Worm (Caenorhabditis elegans) whole organism, young adult: ENCODE results near the gene F25A2.1.

ENCODE experiments used
- F39B2.1 ChIP-seq: fragments of 200-800 bp; sonication (Bioruptor generic); IDR thresholded peaks from 2 replicates; pipeline ENCODE4 v1.3.6; 2022; ENCODE audit warnings: missing genetic modification reagents, missing genetic modification characterization, missing compliant biosample characterization
- Y56A3A.18 ChIP-seq: fragments of 200-800 bp; sonication (Bioruptor generic); IDR thresholded peaks from 2 replicates; pipeline ENCODE4 v1.3.6; 2022; ENCODE audit warnings: missing genetic modification reagents, missing genetic modification characterization, missing compliant biosample characterization
- ama-1 ChIP-seq, 3 experiments: fragments of 150-350 bp in 1 of 3; sonication (generic microtip) in 2 of 3; optimal IDR thresholded peaks; 2 replicates each; lab custom pipeline; 2014 to 2018; ENCODE audit warnings: missing biosample characterization in 2 of 3, missing genetic modification characterization in 2 of 3, missing genetic modification reagents in 2 of 3
- dpl-1 ChIP-seq: fragments of 150-350 bp; optimal IDR thresholded peaks from 2 replicates; lab custom pipeline; 2014; ENCODE audit warnings: missing biosample characterization, missing genetic modification reagents, missing genetic modification characterization
- egl-44 ChIP-seq: fragments of 200-800 bp; sonication (Bioruptor generic); IDR thresholded peaks from 2 replicates; pipeline ENCODE4 v1.3.6; 2022; ENCODE audit warnings: missing genetic modification reagents, missing genetic modification characterization, missing compliant biosample characterization
- lag-1 ChIP-seq: fragments of 200-800 bp; sonication (Bioruptor generic); IDR thresholded peaks from 2 replicates; pipeline ENCODE4 v1.3.6; 2022; ENCODE audit warnings: missing genetic modification reagents, missing genetic modification characterization, missing compliant biosample characterization
- unc-130 ChIP-seq: sonication (generic microtip); optimal IDR thresholded peaks from 2 replicates; lab custom pipeline; 2016; ENCODE audit warnings: missing genetic modification reagents, missing genetic modification characterization, missing compliant biosample characterization

DNA sequence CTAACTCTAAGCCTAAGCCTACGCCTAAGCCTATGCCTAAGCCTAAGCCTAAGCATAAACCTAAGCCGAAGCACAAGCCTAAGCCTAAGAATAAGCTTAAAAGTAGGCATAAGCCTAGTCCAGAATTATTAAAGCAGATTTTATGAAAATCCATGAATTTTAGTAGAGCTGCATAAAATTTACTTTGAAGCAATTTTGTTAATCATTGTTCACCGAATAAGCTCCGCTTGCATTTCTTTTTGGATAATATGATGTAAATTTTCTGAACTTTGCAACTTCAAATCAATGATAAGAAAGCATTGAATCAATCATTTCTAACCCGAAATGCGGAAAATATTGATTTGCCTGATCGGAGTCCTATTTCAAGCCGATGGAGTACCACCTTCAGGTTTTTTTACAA, 45.1 kb upstream of the F25A2.1 start, which contains the start of gene cpr-8:
- TF ChIP-seq dpl-1 (GFP tag; lab: Kevin White, UChicago) (no peak), ama-1 (optimal IDR thresholded peaks at IDR 0.05; lab: Kevin White, UChicago) (no peak), ama-1 (GFP tag; optimal IDR thresholded peaks at IDR 0.05; lab: Kevin White, UChicago) (no peak), Y56A3A.18 (GFP tag; lab: Robert Waterston, UW) (no peak), lag-1 (GFP tag; lab: Robert Waterston, UW) (no peak), F39B2.1 (GFP tag; lab: Robert Waterston, UW) (no peak), egl-44 (GFP tag; lab: Robert Waterston, UW) (no peak), unc-130 (GFP tag; lab: Kevin White, UChicago) (no peak)
